Worm (Caenorhabditis elegans): ENCODE measurements around the gene cpt-6.
A peak's percentile ranks its signal among the peaks of the same experiment; 100 is the strongest.

The cpt-6 gene

DNA sequence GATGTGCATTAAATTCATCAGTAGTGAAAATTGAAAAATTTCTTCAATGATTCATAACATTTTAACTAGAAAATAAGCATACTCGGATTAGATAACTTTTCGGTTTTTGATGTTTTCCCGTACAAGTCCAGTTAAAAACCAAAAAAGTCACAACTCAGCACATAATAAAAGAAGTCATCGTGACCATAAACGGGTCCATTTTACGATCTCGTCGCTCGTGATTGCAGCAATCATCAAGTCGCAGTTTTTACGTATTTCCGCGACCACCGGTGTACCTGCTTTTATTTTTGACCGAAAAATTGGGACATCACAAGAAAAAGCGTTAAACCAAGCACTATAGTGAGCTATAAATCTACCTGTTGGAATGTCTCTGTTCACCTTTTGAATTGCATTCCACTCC, 32.5 kb downstream of the cpt-6 start:
- no peak for TF ChIP-seq athp-1 (tag; optimal IDR thresholded peaks at IDR 0.05)

DNA sequence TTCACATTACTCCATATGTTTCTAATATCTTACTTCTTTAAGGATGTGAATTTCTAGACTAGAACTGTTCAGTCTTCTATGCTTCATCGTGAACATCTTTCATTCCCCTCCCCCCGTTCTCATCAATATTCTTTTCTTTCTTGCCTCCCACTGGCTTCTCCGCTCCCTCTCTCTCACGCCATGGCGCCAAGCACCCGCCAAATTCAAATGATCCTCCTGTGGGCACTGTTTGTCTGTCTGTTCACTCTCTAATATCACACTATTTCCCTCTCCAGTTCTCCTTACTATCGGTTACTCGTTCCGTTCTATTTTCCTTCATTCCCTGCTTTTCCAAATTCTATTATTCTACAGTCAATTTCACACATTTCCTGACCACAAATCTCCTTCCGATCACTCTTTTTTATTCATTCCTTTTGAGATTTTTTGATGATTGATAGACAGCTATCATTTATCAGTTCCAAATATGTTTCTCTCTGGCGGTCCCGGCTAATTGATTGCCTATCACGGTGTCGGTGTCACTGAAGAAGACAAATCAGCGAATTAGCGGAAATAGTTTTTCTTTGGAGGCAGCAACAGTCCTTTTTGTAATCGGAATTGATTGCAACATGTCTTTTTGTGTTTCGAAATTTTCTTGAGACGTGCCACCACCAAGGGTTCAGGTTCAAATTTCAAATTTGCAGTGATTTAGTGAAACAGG, 35.3 kb downstream of the cpt-6 start:
- TF ChIP-seq mes-4 (tag; optimal IDR thresholded peaks at IDR 0.05) (no peak), nhr-80 (tag; optimal IDR thresholded peaks at IDR 0.05) (no peak), ceh-79 (tag; optimal IDR thresholded peaks at IDR 0.05) (no peak), hlh-26 (GFP tag; conservative IDR thresholded peaks at IDR 0.05) (no peak), ztf-26 (tag; optimal IDR thresholded peaks at IDR 0.05) (no peak), F23B12.7 (tag; optimal IDR thresholded peaks at IDR 0.05; ENCODE audit: insufficient read depth) (no peak)

DNA sequence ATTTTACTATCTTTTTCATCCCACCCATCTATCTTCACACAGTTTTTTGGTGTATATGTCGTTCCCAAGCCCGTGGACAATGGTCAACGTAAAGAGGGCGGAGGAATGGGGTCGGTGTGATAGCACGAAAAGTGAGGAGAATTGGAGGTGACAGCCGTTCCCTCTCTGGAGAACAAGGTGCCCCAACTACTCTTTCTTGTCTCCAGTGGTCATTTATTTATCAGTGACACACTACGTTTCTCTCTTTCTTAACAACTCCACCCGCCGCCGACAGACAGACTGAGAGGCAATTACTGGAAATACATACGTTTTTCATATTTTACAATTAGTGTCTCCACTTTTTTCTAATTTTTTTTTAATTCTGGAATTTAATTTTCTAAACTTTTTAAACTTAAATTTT, 36.8 kb downstream of the cpt-6 start:
- TF ChIP-seq hlh-26 (GFP tag; conservative IDR thresholded peaks at IDR 0.05) (no peak), akir-1 (GFP tag; optimal IDR thresholded peaks at IDR 0.05) (no peak), attf-3 (GFP tag; conservative IDR thresholded peaks at IDR 0.05) (no peak), Y53G8AR.9 (GFP tag; conservative IDR thresholded peaks at IDR 0.05) (no peak), tlf-1 (GFP tag; optimal IDR thresholded peaks at IDR 0.05) (no peak), T07F8.4 (tag; optimal IDR thresholded peaks at IDR 0.05) (no peak), ama-1 (optimal IDR thresholded peaks at IDR 0.05) (no peak), ama-1 (GFP tag; optimal IDR thresholded peaks at IDR 0.05) (no peak), K11D2.4 (GFP tag; IDR thresholded peaks at IDR 0.05) (no peak), sptf-2 (GFP tag; optimal IDR thresholded peaks at IDR 0.05) (no peak), ztf-26 (tag; optimal IDR thresholded peaks at IDR 0.05) (no peak), lin-35 (GFP tag; optimal IDR thresholded peaks at IDR 0.05) (no peak), B0261.1 (tag; optimal IDR thresholded peaks at IDR 0.05) (no peak), Y67H2A.10 (GFP tag; conservative IDR thresholded peaks at IDR 0.05) (no peak)

DNA sequence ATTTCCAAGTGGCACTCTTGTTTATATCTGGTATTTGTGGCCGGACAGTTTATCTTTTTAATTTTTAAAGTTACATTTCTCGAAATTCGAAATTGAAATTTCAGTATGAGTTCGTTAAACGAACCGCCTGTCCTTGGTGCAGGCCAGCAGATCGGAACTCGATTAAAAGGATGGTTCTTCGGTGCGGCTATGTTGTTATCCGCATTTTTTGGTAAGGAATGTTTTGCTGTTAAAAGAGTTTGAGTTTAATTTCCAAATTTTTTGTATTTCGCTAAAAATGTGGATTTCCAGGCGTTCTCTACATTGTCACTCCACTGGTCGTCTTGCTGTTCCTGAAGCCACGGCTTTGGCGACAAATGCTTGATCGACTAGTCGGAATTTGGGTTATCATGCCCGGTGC, 40.6 kb downstream of the cpt-6 start, which contains the start of gene acl-9:
Gene acl-9, plus strand, starts transcription at position 105 of the 400 bp plus-strand sequence.
- peak; percentile 53 for TF ChIP-seq madf-6 (GFP tag; IDR thresholded peaks at IDR 0.05)
- TF ChIP-seq B0336.3 (GFP tag; IDR thresholded peaks at IDR 0.05) = peak; percentile 35; the same call in 1 of the 2 replicates
- 0 out of 2 replicates have a peak, but pooled peaks have one; percentile 11 for TF ChIP-seq ekl-4 (GFP tag; IDR thresholded peaks at IDR 0.05)
- peak; percentile 25 for TF ChIP-seq ceh-79 (tag; optimal IDR thresholded peaks at IDR 0.05)
- TF ChIP-seq lin-26 (GFP tag; IDR thresholded peaks at IDR 0.05) = no peak
- 0 out of 2 replicates have a peak, but pooled peaks have one; percentile 7 for TF ChIP-seq rcor-1 (GFP tag; IDR thresholded peaks at IDR 0.05)
- TF ChIP-seq Y56A3A.18 (GFP tag; IDR thresholded peaks at IDR 0.05) = no peak

DNA sequence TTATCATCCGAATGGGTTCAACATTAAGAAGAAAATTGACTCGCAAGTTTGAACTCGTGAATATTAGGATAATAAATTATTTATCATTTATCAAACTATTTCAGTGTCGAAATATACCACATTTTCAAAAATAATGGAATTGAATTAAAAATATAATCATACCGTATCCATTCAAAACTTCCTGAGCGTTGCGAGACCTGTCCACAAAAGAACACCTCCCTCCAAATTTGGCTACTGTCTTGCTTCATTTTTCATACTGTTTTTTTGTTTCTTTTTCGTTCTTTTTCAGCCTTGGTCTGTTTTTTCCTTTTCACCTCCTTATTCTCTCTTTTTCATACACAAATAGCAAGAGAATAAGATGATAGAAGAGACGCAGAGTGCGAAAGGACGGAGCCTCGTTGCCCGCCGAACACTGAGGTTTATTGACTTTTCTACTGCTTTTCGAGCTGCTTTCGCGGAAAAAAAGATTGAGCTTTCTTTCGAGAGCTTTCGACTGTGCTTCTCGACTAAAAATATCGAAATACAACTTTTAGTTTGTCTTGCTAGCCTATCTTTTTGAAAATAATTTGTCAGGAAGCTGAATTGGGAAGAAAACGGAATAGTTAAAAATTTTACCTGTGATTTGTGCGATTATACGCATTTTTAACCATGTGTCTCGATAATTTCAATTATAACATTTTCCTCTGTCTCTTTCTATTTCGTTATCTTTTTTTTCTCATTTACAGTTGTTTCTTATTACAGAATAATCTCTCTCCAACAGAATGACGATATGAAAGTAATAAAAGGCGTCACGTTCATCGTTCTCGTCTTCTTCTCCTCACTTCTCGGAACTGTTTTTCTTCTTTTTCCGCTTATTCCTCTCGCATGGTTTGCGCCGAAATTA, 43.4 kb downstream of the cpt-6 start, which contains the start of gene acl-8:
Gene acl-8, plus strand, starts transcription at position 742 of the 883 bp plus-strand sequence.
- TF ChIP-seq die-1 (tag; optimal IDR thresholded peaks at IDR 0.05) (no peak), madf-6 (GFP tag; IDR thresholded peaks at IDR 0.05) (peak; percentile 39; the same call in 1 of the 2 replicates), lsl-1 (GFP tag; optimal IDR thresholded peaks at IDR 0.05) (peak; percentile 67), nhr-80 (tag; optimal IDR thresholded peaks at IDR 0.05) (peak; percentile 82), nhr-179 (tag; optimal IDR thresholded peaks at IDR 0.05) (no peak), K12H6.12 (tag; optimal IDR thresholded peaks at IDR 0.05) (no peak), hmg-1.2 (GFP tag; IDR thresholded peaks at IDR 0.05) (peak; percentile 68; the same call in 1 of the 2 replicates), rpc-1 (optimal IDR thresholded peaks at IDR 0.05) (no peak), rpc-1 (tag; optimal IDR thresholded peaks at IDR 0.05) (no peak), F23B12.7 (tag; optimal IDR thresholded peaks at IDR 0.05; ENCODE audit: insufficient read depth) (no peak), ztf-28 (GFP tag; IDR thresholded peaks at IDR 0.05) (no peak), pbrm-1 (GFP tag; IDR thresholded peaks at IDR 0.05) (no peak), dox-1 (GFP tag; IDR thresholded peaks at IDR 0.05) (0 out of 2 replicates have a peak, but pooled peaks have one; percentile 30), bed-2 (GFP tag; IDR thresholded peaks at IDR 0.05) (no peak), mxl-1 (tag; optimal IDR thresholded peaks at IDR 0.05) (no peak), ztf-6 (GFP tag; IDR thresholded peaks at IDR 0.05) (no peak), F33H1.4 (GFP tag; IDR thresholded peaks at IDR 0.05) (peak; percentile 62), ceh-91 (GFP tag; IDR thresholded peaks at IDR 0.05) (no peak), nhr-120 (GFP tag; IDR thresholded peaks at IDR 0.05) (no peak)
